Worm (Caenorhabditis elegans): ENCODE measurements around the gene F56D6.11.

Gene F56D6.11

DNA sequence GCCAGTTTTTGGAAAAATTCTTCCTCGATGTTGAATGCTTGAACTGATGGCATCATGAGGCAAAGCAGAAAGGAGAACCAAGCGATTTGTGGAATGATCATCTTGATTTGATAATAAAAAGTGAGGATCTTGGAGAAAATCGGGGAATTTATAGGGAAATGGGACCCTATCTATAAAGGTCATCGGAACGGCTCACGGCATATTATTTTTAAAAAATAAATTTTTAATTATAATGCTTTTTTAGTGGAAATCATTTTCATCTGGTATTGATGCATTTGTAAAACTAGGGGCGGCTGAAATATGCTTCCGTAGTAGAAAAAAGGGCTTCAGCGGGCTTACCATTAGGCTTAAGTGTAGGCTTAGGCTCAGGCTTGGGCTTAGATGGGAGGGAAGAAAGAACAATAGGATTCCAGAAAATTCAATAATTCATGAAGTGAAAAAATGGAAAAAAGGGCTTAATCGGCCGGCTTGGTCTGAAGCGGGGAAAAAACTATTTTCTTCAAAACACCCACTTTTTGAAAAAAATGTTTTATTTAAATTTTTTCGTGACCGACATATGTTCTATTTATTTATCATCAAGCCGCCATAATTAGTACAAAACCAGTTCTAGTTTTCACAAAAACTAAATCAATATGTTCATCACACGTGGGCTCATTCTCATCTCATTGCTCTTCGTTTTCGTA, 1.4 kb upstream of the F56D6.11 start, which contains the start of the genes F56D6.22 and F56D6.12:
F56D6.22 (minus strand) TSS at position 101 of the 683 bp plus-strand sequence.
F56D6.12 (plus strand) TSS at position 633 of the 683 bp plus-strand sequence.
- no peak for TF ChIP-seq nhr-11 (tag; optimal IDR thresholded peaks at IDR 0.05)
- no peak for TF ChIP-seq lsy-12 (tag; optimal IDR thresholded peaks at IDR 0.05)
- no peak for TF ChIP-seq mml-1 (tag; optimal IDR thresholded peaks at IDR 0.05)
- no peak for TF ChIP-seq ceh-28 (tag; optimal IDR thresholded peaks at IDR 0.05)

ce11 chrIV:3904620-3905019, 1.7 kb downstream of the F56D6.11 start, which contains the start of gene F56D6.21:
TSS of gene F56D6.21 (plus strand) at chrIV:3904920.
- TF ChIP-seq nfya-1 (tag; optimal IDR thresholded peaks at IDR 0.05; ENCODE audit: insufficient read depth) = no peak
- TF ChIP-seq nhr-12 (tag; optimal IDR thresholded peaks at IDR 0.05) = no peak
- TF ChIP-seq nhr-25 (tag; optimal IDR thresholded peaks at IDR 0.05) = no peak
- TF ChIP-seq mml-1 (tag; optimal IDR thresholded peaks at IDR 0.05) = no peak
- TF ChIP-seq elt-1 (tag; optimal IDR thresholded peaks at IDR 0.05) = no peak

- TF ChIP-seq nhr-43 (tag; optimal IDR thresholded peaks at IDR 0.05; ENCODE audit: poor library complexity, severe bottlenecking) (no peak), lsy-12 (tag; optimal IDR thresholded peaks at IDR 0.05) (no peak), elt-2 (tag; optimal IDR thresholded peaks at IDR 0.05) (no peak), nhr-25 (tag; optimal IDR thresholded peaks at IDR 0.05) (no peak), unc-39 (tag; optimal IDR thresholded peaks at IDR 0.05) (no peak), fos-1 (tag; optimal IDR thresholded peaks at IDR 0.05) (no peak), nhr-76 (tag; optimal IDR thresholded peaks at IDR 0.05) (no peak), ceh-28 (tag; optimal IDR thresholded peaks at IDR 0.05) (no peak), lin-15B (tag; optimal IDR thresholded peaks at IDR 0.05) (no peak), nhr-12 (tag; optimal IDR thresholded peaks at IDR 0.05) (no peak), elt-3 (tag; optimal IDR thresholded peaks at IDR 0.05) (no peak), ztf-4 (tag; optimal IDR thresholded peaks at IDR 0.05) (no peak), ztf-11 (tag; optimal IDR thresholded peaks at IDR 0.05) (no peak), mml-1 (tag; optimal IDR thresholded peaks at IDR 0.05) (no peak), fkh-2 (tag; optimal IDR thresholded peaks at IDR 0.05) (no peak), eor-1 (tag; optimal IDR thresholded peaks at IDR 0.05) (no peak)
Measured at ce11 chrIV:3902955-3903354, 3.3 kb downstream of the F56D6.11 start, which contains the start of gene F56D6.6. TSS of gene F56D6.6 (plus strand) at chrIV:3903255.

DNA sequence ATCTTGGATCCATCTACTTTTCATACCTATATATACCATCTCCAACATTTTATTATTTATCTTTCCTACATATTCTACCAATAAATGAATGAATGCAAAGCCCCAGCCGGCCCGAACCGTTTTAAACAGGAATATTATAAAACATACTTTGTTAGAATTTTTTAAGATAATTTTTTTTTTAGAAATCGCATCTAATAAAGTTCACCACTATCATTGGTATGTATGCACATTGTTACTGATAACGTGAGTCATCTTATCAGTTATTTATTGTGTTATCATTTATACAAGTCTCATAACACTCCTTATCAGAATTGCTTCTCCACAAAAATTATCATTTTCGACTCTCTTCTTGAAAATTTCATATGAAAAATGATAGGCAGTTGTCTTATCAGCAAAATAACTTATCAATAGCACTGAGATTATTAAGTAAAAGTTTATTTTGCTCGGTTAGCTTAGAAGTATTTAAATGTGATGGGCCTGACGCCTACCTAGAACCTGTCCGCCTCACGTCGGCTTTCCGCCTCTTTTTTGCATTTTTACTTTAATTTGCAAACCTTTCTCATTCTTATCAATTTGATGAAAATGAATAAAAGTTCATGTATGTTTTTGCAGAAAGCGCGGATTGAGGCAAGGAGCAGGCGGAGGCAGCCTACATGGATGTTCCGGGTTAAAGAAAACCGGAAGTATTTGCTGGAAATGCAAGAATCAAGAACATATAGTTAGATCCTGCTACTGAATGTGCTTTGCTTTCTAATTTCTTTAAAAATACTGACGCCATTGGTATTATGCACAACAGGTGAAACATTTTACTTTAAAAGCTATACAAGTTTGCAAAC, 6.4 kb downstream of the F56D6.11 start, which contains the start of gene srz-62:
srz-62 (plus strand) TSS at position 786 of the 836 bp plus-strand sequence.
- TF ChIP-seq unc-62 (GFP tag; optimal IDR thresholded peaks at IDR 0.05) (no peak), hmg-11 (tag; optimal IDR thresholded peaks at IDR 0.05) (no peak), nhr-25 (tag; optimal IDR thresholded peaks at IDR 0.05) (no peak), nhr-76 (tag; optimal IDR thresholded peaks at IDR 0.05) (no peak), lsy-12 (tag; optimal IDR thresholded peaks at IDR 0.05) (no peak), ZK546.5 (tag; optimal IDR thresholded peaks at IDR 0.05) (no peak), elt-2 (tag; optimal IDR thresholded peaks at IDR 0.05) (peak; percentile 100), fkh-10 (GFP tag; optimal IDR thresholded peaks at IDR 0.05) (no peak), elt-3 (tag; optimal IDR thresholded peaks at IDR 0.05) (no peak), R02D3.7 (tag; optimal IDR thresholded peaks at IDR 0.05) (no peak), daf-12 (tag; optimal IDR thresholded peaks at IDR 0.05) (no peak), jun-1 (tag; optimal IDR thresholded peaks at IDR 0.05) (peak; percentile 98), nhr-237 (tag; optimal IDR thresholded peaks at IDR 0.05) (no peak), eor-1 (tag; optimal IDR thresholded peaks at IDR 0.05) (no peak), ceh-28 (tag; optimal IDR thresholded peaks at IDR 0.05) (no peak), pqm-1 (tag; optimal IDR thresholded peaks at IDR 0.05) (peak; percentile 100), tbx-2 (tag; optimal IDR thresholded peaks at IDR 0.05) (no peak), snpc-4 (tag; optimal IDR thresholded peaks at IDR 0.05) (no peak), ceh-16 (tag; optimal IDR thresholded peaks at IDR 0.05) (no peak), lin-39 (tag; optimal IDR thresholded peaks at IDR 0.05) (no peak), sea-2 (GFP tag; optimal IDR thresholded peaks at IDR 0.05) (no peak), nhr-67 (tag; optimal IDR thresholded peaks at IDR 0.05) (no peak), lin-15B (tag; optimal IDR thresholded peaks at IDR 0.05) (no peak), ztf-4 (tag; optimal IDR thresholded peaks at IDR 0.05) (no peak), mdl-1 (tag; optimal IDR thresholded peaks at IDR 0.05) (no peak), nhr-23 (tag; optimal IDR thresholded peaks at IDR 0.05) (no peak), egl-5 (tag; optimal IDR thresholded peaks at IDR 0.05) (no peak), nhr-12 (tag; optimal IDR thresholded peaks at IDR 0.05) (no peak), ztf-11 (tag; optimal IDR thresholded peaks at IDR 0.05) (no peak), fos-1 (tag; optimal IDR thresholded peaks at IDR 0.05) (peak; percentile 82), nfya-1 (tag; optimal IDR thresholded peaks at IDR 0.05; ENCODE audit: insufficient read depth) (no peak), fkh-2 (tag; optimal IDR thresholded peaks at IDR 0.05) (no peak), nhr-28 (tag; optimal IDR thresholded peaks at IDR 0.05) (no peak), ama-1 (optimal IDR thresholded peaks at IDR 0.05) (no peak), mml-1 (tag; optimal IDR thresholded peaks at IDR 0.05) (no peak), nhr-77 (tag; optimal IDR thresholded peaks at IDR 0.05) (no peak), pha-4 (tag; optimal IDR thresholded peaks at IDR 0.05) (peak; percentile 91), nhr-43 (tag; optimal IDR thresholded peaks at IDR 0.05; ENCODE audit: poor library complexity, severe bottlenecking) (no peak)
